Fruit fly (Drosophila melanogaster) whole organism, adult: ENCODE measurements around the gene CG11563.

ENCODE experiments used
- CG12768 ChIP-seq: fragments of 200-800 bp; sonication (Bioruptor generic); optimal IDR thresholded peaks from 2 replicates; lab custom pipeline; 2017; ENCODE audit warnings: missing biosample characterization, missing genetic modification characterization, mild to moderate bottlenecking, moderate library complexity, missing genetic modification reagents
- CG14711 ChIP-seq: fragments of 200-800 bp; sonication (Bioruptor generic); optimal IDR thresholded peaks from 2 replicates; lab custom pipeline; 2018; ENCODE audit warnings: missing biosample characterization, mild to moderate bottlenecking, missing genetic modification characterization, moderate library complexity
- CG33017 ChIP-seq: fragments of 200-800 bp; sonication (Bioruptor generic); optimal IDR thresholded peaks from 2 replicates; lab custom pipeline; 2018; ENCODE audit warnings: missing biosample characterization, mild to moderate bottlenecking, missing genetic modification characterization, moderate library complexity
- CG5204 ChIP-seq: fragments of 200-800 bp; sonication (Bioruptor generic); optimal IDR thresholded peaks from 2 replicates; lab custom pipeline; 2016; ENCODE audit warnings: missing biosample characterization, missing genetic modification characterization
- CG7101 ChIP-seq: fragments of 200-800 bp; sonication (Bioruptor generic); optimal IDR thresholded peaks from 2 replicates; lab custom pipeline; 2018; ENCODE audit warnings: missing biosample characterization, mild to moderate bottlenecking, missing genetic modification characterization, moderate library complexity
- Crg-1 ChIP-seq: fragments of 200-800 bp; sonication (Bioruptor generic); optimal IDR thresholded peaks from 2 replicates; lab custom pipeline; 2016; ENCODE audit warnings: missing biosample characterization, missing genetic modification characterization
- Hr96 ChIP-seq: fragments of 200-800 bp; sonication (Bioruptor generic); optimal IDR thresholded peaks from 2 replicates; lab custom pipeline; 2016; ENCODE audit warnings: missing biosample characterization, missing genetic modification characterization
- cic ChIP-seq: fragments of 200-800 bp; sonication (Bioruptor generic); optimal IDR thresholded peaks from 2 replicates; lab custom pipeline; 2017; ENCODE audit warnings: missing biosample characterization, mild to moderate bottlenecking, missing genetic modification characterization, moderate library complexity
- cnc ChIP-seq, 2 experiments: fragments of >200 bp; optimal IDR thresholded peaks; 2 replicates each; lab custom pipeline; 2017
- kay ChIP-seq: fragments of 200-800 bp; sonication (Bioruptor generic); peaks from one replicate; lab custom pipeline; 2016; ENCODE audit warnings: missing biosample characterization, missing genetic modification characterization, borderline replicate concordance
- ovo ChIP-seq: fragments of 200-800 bp; sonication (Bioruptor generic); optimal IDR thresholded peaks from 2 replicates; lab custom pipeline; 2016; ENCODE audit warnings: missing biosample characterization, missing genetic modification characterization
- tj ChIP-seq: fragments of 200-800 bp; sonication (Bioruptor generic); optimal IDR thresholded peaks from 3 replicates; lab custom pipeline; 2017; ENCODE audit warnings: missing biosample characterization, mild to moderate bottlenecking, missing genetic modification characterization, moderate library complexity

DNA sequence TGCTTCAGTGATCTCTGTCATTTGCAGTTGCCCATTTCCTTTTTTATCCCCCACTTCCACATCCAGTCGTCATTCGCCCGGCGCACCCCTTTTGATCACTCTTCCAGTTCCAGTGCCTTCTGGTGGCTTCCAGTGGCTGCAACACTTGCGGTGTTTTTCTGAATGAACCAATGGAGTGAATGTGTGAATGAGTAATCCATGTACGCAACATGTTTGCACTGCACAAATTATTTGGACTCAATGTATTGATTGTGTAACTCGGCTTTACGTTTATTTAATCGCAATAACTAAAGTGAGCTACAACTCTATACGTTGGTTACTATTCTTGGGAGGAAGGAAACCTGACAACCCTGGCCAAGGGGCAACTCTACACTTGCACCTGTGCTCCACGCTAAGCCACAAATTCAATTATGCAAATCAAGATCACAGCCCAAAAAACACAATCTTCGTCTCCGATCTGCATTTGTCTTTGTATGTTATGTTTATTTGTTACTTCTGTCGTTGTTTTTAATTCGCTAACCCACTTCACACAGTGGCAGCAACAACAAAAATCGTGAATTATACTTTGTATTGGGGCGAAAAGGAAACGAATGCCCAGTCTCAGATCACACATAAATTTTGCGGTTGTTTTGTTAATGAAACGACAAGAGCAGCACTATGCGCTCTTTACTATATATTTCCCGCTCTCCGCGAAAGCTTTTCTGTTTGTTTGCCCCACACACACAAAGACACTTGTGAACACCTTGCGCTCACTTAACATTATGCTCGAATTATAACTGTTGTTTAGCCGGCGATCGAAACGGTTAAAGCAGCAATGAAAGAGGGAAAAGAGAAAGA is 21.7 kb upstream of the CG11563 start:
- TF ChIP-seq Crg-1 (GFP tag; lab: Kevin White, UChicago) (no peak), ovo (GFP tag; lab: Kevin White, UChicago) (peak; percentile 71), CG14711 (peak; percentile 63), CG5204 (GFP tag; lab: Kevin White, UChicago) (no peak), tj (GFP tag; lab: Kevin White, UChicago) (no peak), CG12768 (GFP tag; lab: Kevin White, UChicago) (no peak), cnc (optimal IDR thresholded peaks at IDR 0.05; lab: Kevin White, UChicago) (no peak), CG7101 (tag; lab: Kevin White, UChicago) (no peak), Hr96 (no peak), cic (GFP tag; lab: Kevin White, UChicago) (peak; percentile 8), CG33017 (no peak), kay (GFP tag; lab: Kevin White, UChicago) (peak; percentile 94)
